Worm (Caenorhabditis elegans) whole organism, L4 larva: ENCODE data around the gene ZK185.1.

Experiments used
- nhr-77 ChIP-seq: fragments of 150-350 bp; optimal IDR thresholded peaks from 2 replicates; lab custom pipeline; 2014; ENCODE audit warnings: missing biosample characterization, missing genetic modification characterization
- skn-1 ChIP-seq: fragments of 150-350 bp; optimal IDR thresholded peaks from 2 replicates; lab custom pipeline; 2014; ENCODE audit warnings: missing biosample characterization, missing genetic modification characterization
- unc-39 ChIP-seq: sonication (generic microtip); optimal IDR thresholded peaks from 2 replicates; lab custom pipeline; 2017; ENCODE audit warnings: missing biosample characterization, missing genetic modification characterization

DNA sequence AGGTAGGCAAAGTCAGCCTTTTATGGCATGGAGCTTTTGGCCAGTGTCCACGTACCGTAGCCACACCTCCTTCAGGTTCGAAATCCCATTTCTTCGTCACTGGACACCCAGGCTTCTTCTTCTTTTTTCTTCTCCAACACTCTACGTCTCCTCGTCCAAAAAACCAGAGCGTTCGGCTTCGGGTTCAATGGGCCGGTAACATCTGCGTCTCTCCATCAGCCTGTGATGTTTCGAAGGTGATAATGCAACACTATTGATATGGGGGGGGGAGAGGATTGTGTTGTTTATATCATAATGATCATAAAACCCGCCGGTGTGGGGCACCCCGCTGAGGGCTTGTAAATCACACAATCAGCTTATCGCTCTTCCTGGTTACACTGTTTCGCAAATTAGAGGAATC, 23.4 kb upstream of the ZK185.1 start, which contains the start of gene ZK180.6:
- no peak for TF ChIP-seq unc-39
- TF ChIP-seq nhr-77 (tag; lab: Kevin White, UChicago) = no peak
- TF ChIP-seq skn-1 (tag; lab: Kevin White, UChicago) = no peak
